Fruit fly (Drosophila melanogaster): Measurements from ENCODE around the gene CG11095.

CG11095 gene

DNA sequence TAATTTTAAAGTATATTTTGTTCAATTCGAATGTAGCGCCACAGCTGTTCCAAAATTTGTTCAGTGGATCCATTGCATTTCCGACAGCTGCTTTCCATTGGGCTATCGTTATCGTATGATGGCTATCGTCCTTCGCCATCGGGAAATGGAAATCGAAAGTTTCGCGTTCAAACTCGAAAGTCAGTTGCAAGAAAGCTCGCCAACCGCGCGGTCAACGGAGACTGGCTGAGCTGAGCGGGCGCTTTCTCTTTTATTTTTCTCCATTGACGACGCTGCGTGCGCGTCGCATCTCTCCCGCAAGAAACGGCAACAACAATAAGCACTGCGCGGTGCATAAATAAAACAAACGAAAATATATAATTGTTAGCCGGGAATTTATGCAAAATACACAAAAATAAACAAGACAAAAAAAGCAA, 27.9 kb upstream of the CG11095 start, which contains the start of gene inaE:
Gene inaE (plus strand): TSS at position 181 of the 416 bp plus-strand sequence.
- peak; percentile 46; the same call in 1 of the 2 replicates for TF ChIP-seq Ets98B (GFP tag; IDR thresholded peaks at IDR 0.05)
- no peak for TF ChIP-seq EcR (GFP tag; optimal IDR thresholded peaks at IDR 0.05)
- peak; percentile 21 for TF ChIP-seq Pif1A (GFP tag; optimal IDR thresholded peaks at IDR 0.05)
- TF ChIP-seq CG9948 (tag; optimal IDR thresholded peaks at IDR 0.05): no peak
- peak; percentile 24 for TF ChIP-seq Snoo (tag; optimal IDR thresholded peaks at IDR 0.05)
- TF ChIP-seq fd96Ca (GFP tag; IDR thresholded peaks at IDR 0.05): peak; percentile 44; the same call in 1 of the 3 replicates
- TF ChIP-seq CG17806 (tag; optimal IDR thresholded peaks at IDR 0.05): no peak
- 0 out of 3 replicates have a peak, but pooled peaks have one; percentile 40 for TF ChIP-seq CG4496 (GFP tag; IDR thresholded peaks at IDR 0.05)

dm6 chrX:13783958-13784907, 27.3 kb upstream of the CG11095 start:
- TF ChIP-seq Pif1A (GFP tag; optimal IDR thresholded peaks at IDR 0.05) (peak; percentile 64), CG8301 (tag; optimal IDR thresholded peaks at IDR 0.05) (peak; percentile 58), CG32121 (GFP tag; IDR thresholded peaks at IDR 0.05) (peak; percentile 73), rn (GFP tag; IDR thresholded peaks at IDR 0.05) (peak; percentile 30; the same call in 1 of the 2 replicates), CG12605 (GFP tag; IDR thresholded peaks at IDR 0.05) (peak; percentile 50; the same call in 1 of the 2 replicates), D1 (tag; optimal IDR thresholded peaks at IDR 0.05) (no peak), CG9948 (tag; optimal IDR thresholded peaks at IDR 0.05) (peak; percentile 48), CG15710 (tag; optimal IDR thresholded peaks at IDR 0.05) (peak; percentile 40), CG17806 (tag; optimal IDR thresholded peaks at IDR 0.05) (peak; percentile 48), CG34367 (tag; optimal IDR thresholded peaks at IDR 0.05) (no peak), CG13204 (GFP tag; optimal IDR thresholded peaks at IDR 0.05) (no peak), CG10348 (GFP tag; IDR thresholded peaks at IDR 0.05) (no peak), CG8159 (tag; optimal IDR thresholded peaks at IDR 0.05) (peak; percentile 55), CG14655 (GFP tag; optimal IDR thresholded peaks at IDR 0.05) (peak; percentile 71), EcR (GFP tag; optimal IDR thresholded peaks at IDR 0.05) (no peak), Pif1B (GFP tag; optimal IDR thresholded peaks at IDR 0.05) (peak; percentile 13), Ets98B (GFP tag; IDR thresholded peaks at IDR 0.05) (peak; percentile 56), CG4496 (GFP tag; IDR thresholded peaks at IDR 0.05) (peak; percentile 83), Snoo (tag; optimal IDR thresholded peaks at IDR 0.05) (no peak), fd96Ca (GFP tag; IDR thresholded peaks at IDR 0.05) (peak; percentile 43; the same call in 1 of the 3 replicates), gl (tag; optimal IDR thresholded peaks at IDR 0.05) (no peak)

- no peak for TF ChIP-seq CG14655 (GFP tag; optimal IDR thresholded peaks at IDR 0.05)
- TF ChIP-seq CG12605 (GFP tag; IDR thresholded peaks at IDR 0.05): no peak
- TF ChIP-seq D1 (tag; optimal IDR thresholded peaks at IDR 0.05): no peak
- TF ChIP-seq CG9948 (tag; optimal IDR thresholded peaks at IDR 0.05): no peak
- no peak for TF ChIP-seq CG8301 (tag; optimal IDR thresholded peaks at IDR 0.05)
- TF ChIP-seq Pif1A (GFP tag; optimal IDR thresholded peaks at IDR 0.05): no peak
- TF ChIP-seq Snoo (tag; optimal IDR thresholded peaks at IDR 0.05): no peak
- TF ChIP-seq CG17806 (tag; optimal IDR thresholded peaks at IDR 0.05): no peak
- TF ChIP-seq EcR (GFP tag; optimal IDR thresholded peaks at IDR 0.05): no peak
- no peak for TF ChIP-seq CG4496 (GFP tag; IDR thresholded peaks at IDR 0.05)
Measured at dm6 chrX:13786037-13786667, 25.3 kb upstream of the CG11095 start.

DNA sequence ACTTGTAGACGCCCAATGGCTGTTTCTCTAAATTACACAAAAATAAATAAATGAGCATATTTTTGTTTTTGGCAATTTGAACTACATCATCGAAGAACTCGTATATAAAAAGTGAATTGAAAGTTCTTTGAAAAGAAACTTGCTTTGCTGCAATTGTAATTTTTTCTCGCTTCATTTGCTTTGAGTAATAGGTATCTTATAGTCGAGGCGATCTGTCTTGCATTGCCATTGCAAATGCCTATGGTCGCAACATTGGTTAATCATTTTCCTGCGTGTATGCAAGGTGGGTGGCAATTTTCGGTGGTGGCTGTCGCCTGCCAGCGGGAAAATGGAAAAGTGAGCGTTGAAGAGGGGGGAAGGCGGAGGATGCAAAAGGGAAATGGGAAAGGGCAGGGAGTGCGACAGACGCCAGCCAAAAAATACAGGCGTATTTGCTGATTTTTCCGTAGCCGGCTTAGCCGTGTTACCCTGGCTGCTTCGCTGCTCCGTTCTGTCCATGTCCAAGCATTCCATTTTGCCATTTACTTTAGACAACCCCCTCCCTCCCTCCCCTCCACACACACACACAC, 24.1 kb upstream of the CG11095 start:
- TF ChIP-seq CG15710 (tag; optimal IDR thresholded peaks at IDR 0.05): no peak
- no peak for TF ChIP-seq CG32121 (GFP tag; IDR thresholded peaks at IDR 0.05)
- no peak for TF ChIP-seq fd96Ca (GFP tag; IDR thresholded peaks at IDR 0.05)
- TF ChIP-seq CG14655 (GFP tag; optimal IDR thresholded peaks at IDR 0.05): no peak
- TF ChIP-seq CG34367 (tag; optimal IDR thresholded peaks at IDR 0.05): no peak
- TF ChIP-seq EcR (GFP tag; optimal IDR thresholded peaks at IDR 0.05): no peak
- TF ChIP-seq CG13204 (GFP tag; optimal IDR thresholded peaks at IDR 0.05): no peak
- TF ChIP-seq Ets98B (GFP tag; IDR thresholded peaks at IDR 0.05): no peak
- TF ChIP-seq CG8159 (tag; optimal IDR thresholded peaks at IDR 0.05): no peak
- no peak for TF ChIP-seq CG9948 (tag; optimal IDR thresholded peaks at IDR 0.05)
- no peak for TF ChIP-seq Snoo (tag; optimal IDR thresholded peaks at IDR 0.05)
- no peak for TF ChIP-seq Pif1B (GFP tag; optimal IDR thresholded peaks at IDR 0.05)
- TF ChIP-seq CG4496 (GFP tag; IDR thresholded peaks at IDR 0.05): no peak
- no peak for TF ChIP-seq CG12605 (GFP tag; IDR thresholded peaks at IDR 0.05)
- no peak for TF ChIP-seq CG8301 (tag; optimal IDR thresholded peaks at IDR 0.05)
- no peak for TF ChIP-seq CG17806 (tag; optimal IDR thresholded peaks at IDR 0.05)
- TF ChIP-seq rn (GFP tag; IDR thresholded peaks at IDR 0.05): no peak
- no peak for TF ChIP-seq Pif1A (GFP tag; optimal IDR thresholded peaks at IDR 0.05)
- TF ChIP-seq D1 (tag; optimal IDR thresholded peaks at IDR 0.05): no peak

All from whole organism, pupa.